Worm (Caenorhabditis elegans): ENCODE data around the gene M57.2.

The M57.2 gene

DNA sequence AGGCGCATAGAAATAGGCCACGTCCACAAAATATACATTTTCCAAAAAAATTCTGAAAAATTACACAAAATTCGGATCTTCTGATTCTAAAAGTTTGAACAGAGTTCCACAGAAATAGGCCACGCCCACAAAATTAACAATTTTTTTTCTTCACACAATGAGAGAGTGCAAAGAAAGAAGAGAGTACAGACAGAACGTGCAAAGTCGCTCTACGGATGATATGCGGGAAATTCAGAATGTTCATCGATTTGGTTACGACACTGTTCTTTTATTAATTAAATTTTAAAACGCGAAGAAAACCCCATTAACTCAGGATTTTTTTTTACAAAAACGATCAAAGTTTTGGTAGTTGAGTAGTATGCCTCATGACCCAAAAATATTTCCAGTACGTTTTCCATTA is 5.8 kb downstream of the M57.2 start:
- no peak for TF ChIP-seq nhr-237 (tag; optimal IDR thresholded peaks at IDR 0.05)
- TF ChIP-seq ceh-63 (GFP tag; optimal IDR thresholded peaks at IDR 0.05), result no peak
- no peak for TF ChIP-seq isw-1 (GFP tag; IDR thresholded peaks at IDR 0.05)
- no peak for TF ChIP-seq ceh-88 (GFP tag; IDR thresholded peaks at IDR 0.05)
- TF ChIP-seq nhr-28 (tag; optimal IDR thresholded peaks at IDR 0.05), result no peak
- no peak for TF ChIP-seq efl-3 (GFP tag; optimal IDR thresholded peaks at IDR 0.05)
- TF ChIP-seq mef-2 (tag; optimal IDR thresholded peaks at IDR 0.05), result no peak
- no peak for TF ChIP-seq hlh-17 (GFP tag; optimal IDR thresholded peaks at IDR 0.05; ENCODE audit: borderline replicate concordance)
- TF ChIP-seq skn-1 (tag; optimal IDR thresholded peaks at IDR 0.05), result no peak
- TF ChIP-seq C04F5.9 (tag; optimal IDR thresholded peaks at IDR 0.05), result no peak
- TF ChIP-seq zip-4 (GFP tag; optimal IDR thresholded peaks at IDR 0.05), result no peak
- peak; percentile 1 for TF ChIP-seq C16A3.4 (tag; optimal IDR thresholded peaks at IDR 0.05)
- peak; percentile 35 for TF ChIP-seq blmp-1 (tag; optimal IDR thresholded peaks at IDR 0.05)
- TF ChIP-seq nhr-47 (tag; optimal IDR thresholded peaks at IDR 0.05), result no peak
- TF ChIP-seq efl-1 (optimal IDR thresholded peaks at IDR 0.05), result peak; percentile 50 to 66
- TF ChIP-seq efl-1 (GFP tag; optimal IDR thresholded peaks at IDR 0.05 in 1 of 2), result peak; percentile 67 to 96
- TF ChIP-seq egl-27 (tag; optimal IDR thresholded peaks at IDR 0.05), result no peak
- TF ChIP-seq grh-1 (GFP tag; IDR thresholded peaks at IDR 0.05), result no peak
- peak; percentile 10 for TF ChIP-seq snu-23 (GFP tag; optimal IDR thresholded peaks at IDR 0.05)
- no peak for TF ChIP-seq F16B12.6 (tag; optimal IDR thresholded peaks at IDR 0.05)
- TF ChIP-seq Y116A8C.19 (tag; optimal IDR thresholded peaks at IDR 0.05; ENCODE audit: borderline replicate concordance), result no peak
- no peak for TF ChIP-seq fkh-10 (GFP tag; optimal IDR thresholded peaks at IDR 0.05)
- no peak for TF ChIP-seq nhr-12 (tag; optimal IDR thresholded peaks at IDR 0.05)
- no peak for TF ChIP-seq fos-1 (tag; optimal IDR thresholded peaks at IDR 0.05)
- no peak for TF ChIP-seq ztf-4 (tag; optimal IDR thresholded peaks at IDR 0.05)
- no peak for TF ChIP-seq elt-3 (tag; optimal IDR thresholded peaks at IDR 0.05)
- no peak for TF ChIP-seq ceh-82 (tag; optimal IDR thresholded peaks at IDR 0.05)
- TF ChIP-seq jun-1 (tag; optimal IDR thresholded peaks at IDR 0.05), result no peak
- TF ChIP-seq lin-35 (GFP tag; optimal IDR thresholded peaks at IDR 0.05), result peak; percentile 16 to 78
- TF ChIP-seq dpl-1 (GFP tag; optimal IDR thresholded peaks at IDR 0.05), result peak; percentile 33 to 76 (median 61)
- TF ChIP-seq ztf-11 (tag; optimal IDR thresholded peaks at IDR 0.05), result no peak
- TF ChIP-seq irx-1 (tag; optimal IDR thresholded peaks at IDR 0.05), result no peak
- TF ChIP-seq hpl-2 (GFP tag; optimal IDR thresholded peaks at IDR 0.05), result no peak
- no peak for TF ChIP-seq fkh-8 (tag; optimal IDR thresholded peaks at IDR 0.05)
- TF ChIP-seq swsn-7 (tag; optimal IDR thresholded peaks at IDR 0.05), result no peak
- no peak for TF ChIP-seq ama-1 (optimal IDR thresholded peaks at IDR 0.05)
- TF ChIP-seq alr-1 (tag; optimal IDR thresholded peaks at IDR 0.05; ENCODE audit: borderline replicate concordance), result no peak
- TF ChIP-seq sptf-1 (tag; optimal IDR thresholded peaks at IDR 0.05), result no peak
- peak; percentile 24 to 70 for TF ChIP-seq lsy-2 (tag; optimal IDR thresholded peaks at IDR 0.05)
- TF ChIP-seq unc-86 (tag; optimal IDR thresholded peaks at IDR 0.05), result no peak
- TF ChIP-seq nhr-19 (GFP tag; conservative IDR thresholded peaks at IDR 0.05), result no peak
- TF ChIP-seq lin-13 (GFP tag; optimal IDR thresholded peaks at IDR 0.05), result no peak
- TF ChIP-seq lir-3 (tag; optimal IDR thresholded peaks at IDR 0.05; ENCODE audit: poor library complexity), result no peak
- no peak for TF ChIP-seq aha-1 (tag; optimal IDR thresholded peaks at IDR 0.05)

DNA sequence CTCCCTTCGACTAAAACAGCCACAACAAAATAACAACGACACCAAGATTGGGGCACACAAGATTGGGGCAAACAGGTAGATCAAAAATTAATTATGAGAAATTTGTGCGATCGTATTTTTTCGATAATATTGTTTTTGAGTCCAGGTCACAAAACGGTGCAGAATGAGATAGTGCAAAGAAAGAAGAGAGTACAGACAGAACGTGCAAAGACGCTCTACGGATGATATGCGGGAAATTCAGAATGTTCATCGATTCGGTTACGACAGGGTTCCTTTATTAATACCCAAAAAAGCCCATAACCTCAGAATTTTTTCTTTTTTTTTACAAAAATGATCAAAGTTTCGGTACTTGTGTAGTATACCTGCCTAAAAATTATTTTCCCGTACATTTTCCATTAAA is 12.1 kb downstream of the M57.2 start:
- TF ChIP-seq unc-86 (tag; optimal IDR thresholded peaks at IDR 0.05) (no peak), dpl-1 (GFP tag; optimal IDR thresholded peaks at IDR 0.05) (peak; percentile 17 to 53 (median 30)), lsy-2 (tag; optimal IDR thresholded peaks at IDR 0.05) (peak in 1 of 2 experiments; percentile 56), lin-35 (GFP tag; optimal IDR thresholded peaks at IDR 0.05) (peak; percentile 10 to 62), efl-1 (optimal IDR thresholded peaks at IDR 0.05) (peak; percentile 2 to 58), efl-1 (GFP tag; optimal IDR thresholded peaks at IDR 0.05 in 1 of 2) (peak in 1 of 2 experiments; percentile 54), blmp-1 (tag; optimal IDR thresholded peaks at IDR 0.05) (no peak), snu-23 (GFP tag; optimal IDR thresholded peaks at IDR 0.05) (peak; percentile 16)

All from whole organism, L1 larva.